Fruit fly (Drosophila melanogaster): ENCODE measurements around the gene CG13875.

Gene CG13875

dm6 chr3L:199050-199745, 19.5 kb downstream of the CG13875 start (continued):
- no peak for TF ChIP-seq Sox100B (GFP tag; optimal IDR thresholded peaks at IDR 0.05)
- TF ChIP-seq CG10267 (tag; optimal IDR thresholded peaks at IDR 0.05) = no peak
- no peak for TF ChIP-seq B-H2 (GFP tag; optimal IDR thresholded peaks at IDR 0.05)
- TF ChIP-seq pnt (GFP tag; optimal IDR thresholded peaks at IDR 0.05) = no peak
- no peak for TF ChIP-seq CG4360 (GFP tag; IDR thresholded peaks at IDR 0.05)
- TF ChIP-seq twi (tag; optimal IDR thresholded peaks at IDR 0.05) = no peak
- TF ChIP-seq CG8359 (GFP tag; optimal IDR thresholded peaks at IDR 0.05; ENCODE audit: borderline replicate concordance) = no peak
- TF ChIP-seq CG13624 (GFP tag; optimal IDR thresholded peaks at IDR 0.05) = no peak
- no peak for TF ChIP-seq CG11723 (GFP tag; optimal IDR thresholded peaks at IDR 0.05)
- no peak for TF ChIP-seq cato (GFP tag; optimal IDR thresholded peaks at IDR 0.05; ENCODE audit: borderline replicate concordance)
- peak; percentile 66; the same call in 2 of the 3 replicates for TF ChIP-seq ase (GFP tag; IDR thresholded peaks at IDR 0.05)
- no peak for TF ChIP-seq Xrp1 (GFP tag; IDR thresholded peaks at IDR 0.05)
- TF ChIP-seq E2f2 (GFP tag; IDR thresholded peaks at IDR 0.05) = peak; percentile 33
- TF ChIP-seq CG3065 (GFP tag; optimal IDR thresholded peaks at IDR 0.05) = no peak
- no peak for TF ChIP-seq CG17802 (tag; optimal IDR thresholded peaks at IDR 0.05)
- no peak for TF ChIP-seq Sry-β (GFP tag; optimal IDR thresholded peaks at IDR 0.05)
- peak; percentile 3 for TF ChIP-seq CG10979 (tag; optimal IDR thresholded peaks at IDR 0.05)
- no peak for TF ChIP-seq Sox102F (GFP tag; optimal IDR thresholded peaks at IDR 0.05)
- no peak for TF ChIP-seq CG7963 (GFP tag; IDR thresholded peaks at IDR 0.05; ENCODE audit: partially characterized antibody)
- TF ChIP-seq CG17361 (GFP tag; IDR thresholded peaks at IDR 0.05) = no peak
- TF ChIP-seq B-H1 (GFP tag; IDR thresholded peaks at IDR 0.05) = no peak
- no peak for TF ChIP-seq eyg (GFP tag; optimal IDR thresholded peaks at IDR 0.05)
- TF ChIP-seq knrl (GFP tag; IDR thresholded peaks at IDR 0.05; ENCODE audit: partially characterized antibody) = peak; percentile 42; the same call in 2 of the 3 replicates
- TF ChIP-seq CG6654 (GFP tag; optimal IDR thresholded peaks at IDR 0.05) = no peak
- TF ChIP-seq en (GFP tag; optimal IDR thresholded peaks at IDR 0.05) = no peak
- TF ChIP-seq CG2129 (GFP tag; IDR thresholded peaks at IDR 0.05; ENCODE audit: partially characterized antibody) = no peak
- TF ChIP-seq Nf-YC (tag; optimal IDR thresholded peaks at IDR 0.05) = no peak
- no peak for TF ChIP-seq fd96Cb (tag; optimal IDR thresholded peaks at IDR 0.05)
- peak; percentile 42 for TF ChIP-seq Dad (GFP tag; optimal IDR thresholded peaks at IDR 0.05)
- TF ChIP-seq CG32532 (GFP tag; IDR thresholded peaks at IDR 0.05) = peak; percentile 55; the same call in 1 of the 2 replicates
- TF ChIP-seq vvl (GFP tag; IDR thresholded peaks at IDR 0.05) = peak; percentile 56
- no peak for TF ChIP-seq Deaf1 (tag; optimal IDR thresholded peaks at IDR 0.05)
- no peak for TF ChIP-seq CG11093 (GFP tag; IDR thresholded peaks at IDR 0.05)
- no peak for TF ChIP-seq Hr39 (optimal IDR thresholded peaks at IDR 0.05)
- TF ChIP-seq mam (GFP tag; optimal IDR thresholded peaks at IDR 0.05) = peak; percentile 24
- TF ChIP-seq btn (GFP tag; optimal IDR thresholded peaks at IDR 0.05) = no peak
- no peak for TF ChIP-seq CG4282 (GFP tag; optimal IDR thresholded peaks at IDR 0.05)
- no peak for TF ChIP-seq CG7786 (GFP tag; optimal IDR thresholded peaks at IDR 0.05)
- peak; percentile 62 for TF ChIP-seq slbo (GFP tag; IDR thresholded peaks at IDR 0.05)
- no peak for TF ChIP-seq CG6689 (GFP tag; IDR thresholded peaks at IDR 0.05)
- peak; percentile 48 for TF ChIP-seq jumu (GFP tag; optimal IDR thresholded peaks at IDR 0.05)
- TF ChIP-seq Dll (GFP tag; IDR thresholded peaks at IDR 0.05; ENCODE audit: partially characterized antibody) = no peak
- no peak for TF ChIP-seq sd (tag; optimal IDR thresholded peaks at IDR 0.05)
- TF ChIP-seq pros (GFP tag; optimal IDR thresholded peaks at IDR 0.05) = no peak
- peak; percentile 91 for TF ChIP-seq CG8478 (optimal IDR thresholded peaks at IDR 0.05)
- TF ChIP-seq HLH4C (GFP tag; IDR thresholded peaks at IDR 0.05; ENCODE audit: partially characterized antibody) = no peak
- TF ChIP-seq dpn (GFP tag; optimal IDR thresholded peaks at IDR 0.05) = peak in 1 of 2 experiments; percentile 3
- TF ChIP-seq sqz (GFP tag; optimal IDR thresholded peaks at IDR 0.05) = no peak
- TF ChIP-seq vfl (GFP tag; optimal IDR thresholded peaks at IDR 0.05) = no peak
- no peak for TF ChIP-seq cad (GFP tag; optimal IDR thresholded peaks at IDR 0.05)
- TF ChIP-seq HHEX (GFP tag; optimal IDR thresholded peaks at IDR 0.05) = no peak

All from whole organism, embryonic.